Worm (Caenorhabditis elegans) whole organism, mixed stage, embryonic: ENCODE measurements around the gene T05H4.15.

Source experiments
- M03D4.4 ChIP-seq: sonication (generic microtip); optimal IDR thresholded peaks from 2 replicates; lab custom pipeline; 2017; ENCODE audit warnings: mild to moderate bottlenecking, missing genetic modification characterization, missing compliant biosample characterization
- bed-3 ChIP-seq: fragments of 200-800 bp; sonication (Bioruptor generic); optimal IDR thresholded peaks from 3 replicates; lab custom pipeline; 2018; ENCODE audit warnings: mild to moderate bottlenecking, missing genetic modification characterization, moderate library complexity, missing compliant biosample characterization
- ceh-39 ChIP-seq: fragments of 150-350 bp; optimal IDR thresholded peaks from 2 replicates; lab custom pipeline; 2014; ENCODE audit warnings: missing biosample characterization, missing genetic modification characterization
- ceh-43 ChIP-seq: fragments of 200-800 bp; sonication (Bioruptor generic); optimal IDR thresholded peaks from 2 replicates; lab custom pipeline; 2018; ENCODE audit warnings: mild to moderate bottlenecking, missing genetic modification characterization, moderate library complexity, missing compliant biosample characterization
- ceh-83 ChIP-seq: fragments of 200-800 bp; sonication (Bioruptor generic); optimal IDR thresholded peaks from 2 replicates; lab custom pipeline; 2018; ENCODE audit warnings: mild to moderate bottlenecking, missing genetic modification characterization, missing compliant biosample characterization
- ces-1 ChIP-seq: fragments of 150-350 bp; optimal IDR thresholded peaks from 2 replicates; lab custom pipeline; 2014; ENCODE audit warnings: missing biosample characterization, missing genetic modification reagents, missing genetic modification characterization
- cnd-1 ChIP-seq: fragments of 200-800 bp; sonication (Bioruptor generic); optimal IDR thresholded peaks from 2 replicates; lab custom pipeline; 2018; ENCODE audit warnings: mild to moderate bottlenecking, missing genetic modification characterization, missing compliant biosample characterization
- drap-1 ChIP-seq: fragments of 200-800 bp; sonication (Bioruptor generic); optimal IDR thresholded peaks from 3 replicates; lab custom pipeline; 2018; ENCODE audit warnings: mild to moderate bottlenecking, missing genetic modification characterization, missing compliant biosample characterization
- elt-1 ChIP-seq: sonication (generic microtip); optimal IDR thresholded peaks from 2 replicates; lab custom pipeline; 2017; ENCODE audit warnings: missing genetic modification characterization, mild to moderate bottlenecking, missing compliant biosample characterization, antibody characterized with exemption, moderate library complexity, borderline replicate concordance; ENCODE audit not compliant: insufficient read depth
- elt-3 ChIP-seq: fragments of 150-350 bp; optimal IDR thresholded peaks from 2 replicates; lab custom pipeline; 2014; ENCODE audit warnings: missing biosample characterization, missing genetic modification characterization
- flh-1 ChIP-seq: fragments of 200-800 bp; sonication (Bioruptor generic); optimal IDR thresholded peaks from 2 replicates; lab custom pipeline; 2018; ENCODE audit warnings: mild to moderate bottlenecking, missing genetic modification characterization, moderate library complexity, missing compliant biosample characterization
- hlh-1 ChIP-seq: fragments of 150-350 bp; optimal IDR thresholded peaks from 2 replicates; lab custom pipeline; 2014; ENCODE audit warnings: missing biosample characterization, missing genetic modification reagents, missing genetic modification characterization
- lin-13 ChIP-seq: fragments of 150-350 bp; optimal IDR thresholded peaks from 2 replicates; lab custom pipeline; 2014; ENCODE audit warnings: missing biosample characterization, missing genetic modification characterization
- lin-32 ChIP-seq: fragments of 200-800 bp; sonication (Bioruptor generic); optimal IDR thresholded peaks from 2 replicates; lab custom pipeline; 2018; ENCODE audit warnings: mild to moderate bottlenecking, missing genetic modification characterization, missing compliant biosample characterization
- mep-1 ChIP-seq: fragments of 150-350 bp; optimal IDR thresholded peaks from 2 replicates; lab custom pipeline; 2017; ENCODE audit warnings: missing biosample characterization, missing genetic modification reagents, missing genetic modification characterization, inconsistent platforms
- mls-2 ChIP-seq: sonication (generic microtip); optimal IDR thresholded peaks from 2 replicates; lab custom pipeline; 2016; ENCODE audit warnings: mild to moderate bottlenecking, missing genetic modification characterization, moderate library complexity, missing compliant biosample characterization
- nhr-12 ChIP-seq: fragments of 150-350 bp; optimal IDR thresholded peaks from 2 replicates; lab custom pipeline; 2014; ENCODE audit warnings: missing biosample characterization, missing genetic modification characterization
- nhr-2 ChIP-seq: fragments of 150-350 bp; optimal IDR thresholded peaks from 2 replicates; lab custom pipeline; 2014; ENCODE audit warnings: missing biosample characterization, missing genetic modification characterization
- nhr-237 ChIP-seq: fragments of 150-350 bp; optimal IDR thresholded peaks from 2 replicates; lab custom pipeline; 2014; ENCODE audit warnings: missing biosample characterization, missing genetic modification characterization
- nhr-28 ChIP-seq: fragments of 150-350 bp; optimal IDR thresholded peaks from 2 replicates; lab custom pipeline; 2014; ENCODE audit warnings: missing biosample characterization, missing genetic modification characterization
- pha-4 ChIP-seq: fragments of 150-350 bp; optimal IDR thresholded peaks from 2 replicates; lab custom pipeline; 2018; ENCODE audit warnings: missing biosample characterization, missing genetic modification reagents, missing genetic modification characterization
- sem-2 ChIP-seq: fragments of 200-800 bp; sonication (Bioruptor generic); optimal IDR thresholded peaks from 2 replicates; lab custom pipeline; 2018; ENCODE audit warnings: mild to moderate bottlenecking, missing genetic modification characterization, missing compliant biosample characterization
- snpc-4 ChIP-seq: fragments of 150-350 bp; optimal IDR thresholded peaks from 2 replicates; lab custom pipeline; 2014; ENCODE audit warnings: missing biosample characterization, missing genetic modification characterization
- tbx-8 ChIP-seq: fragments of 200-800 bp; sonication (Bioruptor generic); optimal IDR thresholded peaks from 2 replicates; lab custom pipeline; 2018; ENCODE audit warnings: mild to moderate bottlenecking, missing genetic modification characterization, moderate library complexity, missing compliant biosample characterization
- unc-120 ChIP-seq: sonication (generic microtip); optimal IDR thresholded peaks from 2 replicates; lab custom pipeline; 2017; ENCODE audit warnings: missing genetic modification characterization, missing compliant biosample characterization; ENCODE audit not compliant: poor library complexity, severe bottlenecking
- unc-39 ChIP-seq: fragments of 150-350 bp; optimal IDR thresholded peaks from 2 replicates; lab custom pipeline; 2014; ENCODE audit warnings: missing biosample characterization, missing genetic modification characterization
- unc-62 ChIP-seq: fragments of 150-350 bp; optimal IDR thresholded peaks from 2 replicates; lab custom pipeline; 2014; ENCODE audit warnings: missing biosample characterization, missing genetic modification reagents, missing genetic modification characterization
- zip-8 ChIP-seq: fragments of 150-350 bp; optimal IDR thresholded peaks from 2 replicates; lab custom pipeline; 2014; ENCODE audit warnings: missing biosample characterization, missing genetic modification characterization
- ztf-11 ChIP-seq: fragments of 150-350 bp; optimal IDR thresholded peaks from 2 replicates; lab custom pipeline; 2014; ENCODE audit warnings: missing biosample characterization, missing genetic modification characterization

T05H4.15 gene

ce11 chrV:6411161-6411560 lies 30.4 kb downstream of the T05H4.15 start:
- no peak for TF ChIP-seq nhr-2 (tag; lab: Kevin White, UChicago)
- TF ChIP-seq nhr-237 (tag; lab: Kevin White, UChicago): no peak
- no peak for TF ChIP-seq nhr-28 (tag; lab: Kevin White, UChicago)
- TF ChIP-seq elt-1: no peak
- no peak for TF ChIP-seq sem-2
- TF ChIP-seq pha-4: no peak

DNA sequence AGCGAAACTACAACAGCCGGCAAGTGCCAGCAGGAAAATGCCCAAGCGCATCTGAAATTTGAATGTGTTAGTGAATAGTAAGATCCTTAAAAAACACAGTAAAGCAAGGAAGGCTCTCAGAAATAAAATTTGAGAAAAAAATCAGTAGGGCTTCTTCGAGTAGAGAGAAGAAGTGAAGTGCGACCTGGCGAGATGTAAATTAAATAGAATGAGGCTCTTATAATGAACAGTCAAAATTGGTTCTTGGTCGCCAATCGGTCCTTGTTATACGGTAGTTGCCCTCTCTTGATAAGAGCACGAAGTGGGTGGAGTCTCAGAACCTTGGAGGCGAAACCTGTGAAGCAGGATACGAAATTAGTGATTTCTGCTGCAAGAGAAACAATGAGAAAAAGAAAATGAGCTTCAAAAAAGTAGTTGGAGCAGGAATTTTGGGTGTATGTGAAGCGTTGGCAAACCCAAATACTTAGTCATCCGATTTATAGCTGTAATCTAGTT lies 32.7 kb downstream of the T05H4.15 start, which contains the start of gene bcf-1:
Gene bcf-1, minus strand, starts transcription at position 51 of the 495 bp plus-strand sequence.
- TF ChIP-seq unc-120 (no peak), drap-1 (GFP tag; lab: Kevin White, UChicago) (no peak), pha-4 (no peak), nhr-12 (tag; lab: Kevin White, UChicago) (no peak), hlh-1 (no peak)
- TF ChIP-seq, all 35 proteins: peak for 0

DNA sequence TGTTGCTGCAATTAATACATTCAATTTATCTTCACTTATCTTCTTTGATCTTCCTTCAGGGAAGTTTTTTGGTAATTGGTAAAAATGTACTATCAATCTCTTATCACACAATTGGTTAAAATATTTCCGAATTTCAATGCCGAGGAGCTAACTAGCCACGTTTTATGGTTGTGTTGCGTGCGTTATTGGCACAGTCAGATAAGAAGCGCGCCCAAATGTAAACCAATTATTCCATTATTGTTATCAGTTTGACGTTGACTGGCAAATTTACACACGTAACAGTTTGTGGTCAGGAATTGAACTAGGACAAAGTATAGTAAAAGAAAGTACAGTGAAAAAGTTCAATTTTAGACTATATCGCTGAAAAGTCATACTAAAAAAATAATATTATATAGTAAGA lies 33.9 kb downstream of the T05H4.15 start:
- TF ChIP-seq hlh-1 (no peak), unc-120 (no peak), tbx-8 (GFP tag; lab: Kevin White, UChicago) (no peak), unc-62 (GFP tag; lab: Kevin White, UChicago) (no peak), nhr-237 (tag; lab: Kevin White, UChicago) (no peak), elt-1 (no peak), unc-39 (tag; lab: Kevin White, UChicago) (no peak), snpc-4 (tag; lab: Kevin White, UChicago) (no peak), nhr-2 (tag; lab: Kevin White, UChicago) (no peak)

DNA sequence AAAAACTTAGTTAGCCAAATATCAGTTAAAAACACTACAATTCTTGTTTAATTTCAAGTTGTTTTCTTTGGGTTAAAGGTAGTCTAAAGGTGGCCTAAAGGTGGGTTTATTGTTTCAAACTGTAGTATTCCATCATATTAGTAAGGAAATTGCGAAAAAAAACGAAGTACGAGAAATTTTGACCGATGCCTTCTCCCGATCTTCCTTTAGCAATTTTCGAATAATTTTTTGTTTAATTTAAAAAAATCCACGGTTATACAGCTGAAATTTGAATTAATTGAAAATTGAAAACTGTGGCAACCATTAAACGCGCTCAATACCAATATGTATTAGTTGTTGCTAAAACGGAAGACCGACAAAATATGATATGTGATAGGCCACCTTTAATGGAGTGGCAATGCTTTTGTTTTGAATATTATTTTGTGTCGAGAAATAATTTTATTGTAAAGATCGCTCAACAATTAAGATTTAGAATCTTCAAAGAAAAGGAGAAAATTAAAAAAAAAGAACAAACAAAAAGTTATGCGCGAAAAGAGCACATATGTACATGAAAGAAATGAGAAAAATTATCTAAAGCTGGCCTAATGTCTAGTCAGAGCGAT lies 40.5 kb downstream of the T05H4.15 start:
- no peak for TF ChIP-seq ceh-39
- TF ChIP-seq flh-1 (GFP tag; lab: Kevin White, UChicago): no peak
- no peak for TF ChIP-seq snpc-4 (tag; lab: Kevin White, UChicago)
- TF ChIP-seq elt-3: no peak

- TF ChIP-seq lin-13 (tag; lab: Kevin White, UChicago): no peak
- no peak for TF ChIP-seq nhr-237 (tag; lab: Kevin White, UChicago)
- TF ChIP-seq mep-1: no peak
- no peak for TF ChIP-seq M03D4.4 (tag; lab: Kevin White, UChicago)
- no peak for TF ChIP-seq zip-8 (tag; lab: Kevin White, UChicago)
- no peak for TF ChIP-seq tbx-8 (GFP tag; lab: Kevin White, UChicago)
- no peak for TF ChIP-seq ceh-43 (GFP tag; lab: Kevin White, UChicago)
- TF ChIP-seq nhr-28 (tag; lab: Kevin White, UChicago): no peak
- no peak for TF ChIP-seq cnd-1 (tag; lab: Kevin White, UChicago)
- no peak for TF ChIP-seq bed-3 (GFP tag; lab: Kevin White, UChicago)
- TF ChIP-seq hlh-1: no peak
- no peak for TF ChIP-seq unc-120
- TF ChIP-seq ceh-83 (GFP tag; lab: Kevin White, UChicago): no peak
- TF ChIP-seq pha-4: no peak
Measured at ce11 chrV:6400528-6400927, 41.0 kb downstream of the T05H4.15 start.

DNA sequence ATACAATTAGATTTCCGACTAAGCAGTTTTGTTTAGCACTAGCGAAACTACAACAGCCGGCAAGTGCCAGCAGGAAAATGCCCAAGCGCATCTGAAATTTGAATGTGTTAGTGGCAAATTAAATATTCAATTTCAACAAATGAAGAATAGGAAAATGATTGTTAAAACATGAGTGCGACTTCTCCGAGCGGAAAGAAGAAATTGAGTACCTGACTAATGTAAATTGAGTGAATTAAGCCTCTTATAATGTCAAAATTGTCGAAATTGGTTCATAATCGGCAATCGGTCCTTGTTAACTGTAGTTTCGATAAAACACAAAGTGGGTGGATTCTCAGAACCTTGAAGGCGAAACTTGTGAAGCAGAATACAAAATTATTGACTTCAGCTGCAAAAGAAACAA lies 41.7 kb downstream of the T05H4.15 start, which contains the start of gene gfi-1:
Gene gfi-1, minus strand, starts transcription at position 101 of the 400 bp plus-strand sequence.
- TF ChIP-seq ztf-11 (no peak), lin-32 (GFP tag; lab: Kevin White, UChicago) (no peak), mep-1 (no peak), M03D4.4 (tag; lab: Kevin White, UChicago) (no peak), ceh-43 (GFP tag; lab: Kevin White, UChicago) (no peak), ceh-39 (no peak), cnd-1 (tag; lab: Kevin White, UChicago) (no peak), mls-2 (no peak), snpc-4 (tag; lab: Kevin White, UChicago) (no peak), nhr-2 (tag; lab: Kevin White, UChicago) (no peak), lin-13 (tag; lab: Kevin White, UChicago) (no peak), unc-39 (tag; lab: Kevin White, UChicago) (no peak), flh-1 (GFP tag; lab: Kevin White, UChicago) (no peak), ces-1 (GFP tag; lab: Kevin White, UChicago) (no peak)
